Worm (Caenorhabditis elegans) whole organism, L2 larva: ENCODE results near the gene ZK353.9.

Experiments
- Y55F3AM.14 ChIP-seq: fragments of 200-800 bp; sonication (Bioruptor generic); optimal IDR thresholded peaks from 2 replicates; lab custom pipeline; 2018; ENCODE audit warnings: mild to moderate bottlenecking, missing genetic modification characterization, missing compliant biosample characterization
- blmp-1 ChIP-seq: sonication (generic microtip); optimal IDR thresholded peaks from 2 replicates; lab custom pipeline; 2017; ENCODE audit warnings: missing genetic modification characterization, mild to moderate bottlenecking, missing compliant biosample characterization, antibody characterized with exemption, moderate library complexity; ENCODE audit not compliant: insufficient read depth
- ceh-82 ChIP-seq: fragments of 150-350 bp; optimal IDR thresholded peaks from 2 replicates; lab custom pipeline; 2014; ENCODE audit warnings: missing biosample characterization, missing genetic modification characterization
- lin-39 ChIP-seq: fragments of 150-350 bp; optimal IDR thresholded peaks from 2 replicates; lab custom pipeline; 2014; ENCODE audit warnings: missing biosample characterization, missing genetic modification reagents, missing genetic modification characterization
- lsy-2 ChIP-seq, 2 experiments: fragments of 150-350 bp in 1 of 2; sonication (generic microtip) in 1 of 2; optimal IDR thresholded peaks; 2 replicates each; lab custom pipeline; 2014 to 2017; ENCODE audit warnings: missing biosample characterization in 2 of 2, missing genetic modification characterization in 2 of 2
- mdl-1 ChIP-seq, 2 experiments: fragments of 150-350 bp in 1 of 2; sonication (generic microtip) in 1 of 2; optimal IDR thresholded peaks; 2 replicates each; lab custom pipeline; 2017; ENCODE audit warnings: missing biosample characterization in 2 of 2, missing genetic modification characterization in 2 of 2
- nhr-11 ChIP-seq: fragments of 150-350 bp; optimal IDR thresholded peaks from 2 replicates; lab custom pipeline; 2014; ENCODE audit warnings: missing biosample characterization, missing genetic modification characterization
- snpc-4 ChIP-seq: fragments of 150-350 bp; optimal IDR thresholded peaks from 2 replicates; lab custom pipeline; 2014; ENCODE audit warnings: missing biosample characterization, missing genetic modification characterization
- unc-55 ChIP-seq: fragments of 150-350 bp; sonication (generic microtip); optimal IDR thresholded peaks from 3 replicates; lab custom pipeline; 2014; ENCODE audit warnings: missing biosample characterization, missing genetic modification reagents, missing genetic modification characterization
- unc-62 ChIP-seq: fragments of 150-350 bp; optimal IDR thresholded peaks from 2 replicates; lab custom pipeline; 2014; ENCODE audit warnings: missing biosample characterization, missing genetic modification reagents, missing genetic modification characterization

DNA sequence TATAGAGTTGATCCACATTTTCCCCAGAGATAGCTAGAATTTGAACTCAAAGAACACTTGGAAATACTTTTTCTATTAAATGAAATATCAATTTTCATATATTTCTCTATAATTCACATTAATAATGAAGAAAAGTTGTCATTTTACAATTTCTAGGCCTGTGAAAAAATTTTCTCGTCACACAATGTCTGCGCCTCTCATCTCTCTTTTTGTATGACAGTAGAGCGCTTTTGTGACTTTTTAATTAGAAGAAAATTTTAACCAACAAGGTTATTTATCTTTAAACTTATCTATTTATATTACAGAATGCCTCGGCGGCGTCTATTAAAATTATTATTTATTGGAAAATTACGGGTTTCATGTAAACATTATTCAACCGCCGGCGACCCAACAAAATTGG is 19.7 kb downstream of the ZK353.9 start, which contains the start of gene ZK1236.1:
- TF ChIP-seq snpc-4 (tag; lab: Kevin White, UChicago), result no peak
- TF ChIP-seq unc-55 (GFP tag; lab: Kevin White, UChicago), result peak; percentile 30
- TF ChIP-seq blmp-1 (tag; lab: Kevin White, UChicago), result no peak
- TF ChIP-seq mdl-1 (tag; optimal IDR thresholded peaks at IDR 0.05; lab: Kevin White, UChicago), result no peak
- no peak for TF ChIP-seq lin-39
- no peak for TF ChIP-seq nhr-11 (tag; lab: Kevin White, UChicago)
- TF ChIP-seq unc-62 (GFP tag; lab: Kevin White, UChicago), result no peak
- peak in 1 of 2 experiments; percentile 18 for TF ChIP-seq lsy-2 (tag; optimal IDR thresholded peaks at IDR 0.05; lab: Kevin White, UChicago)
- no peak for TF ChIP-seq ceh-82 (tag; lab: Kevin White, UChicago)
- TF ChIP-seq Y55F3AM.14 (GFP tag; lab: Kevin White, UChicago), result no peak
